Fruit fly (Drosophila melanogaster): ENCODE data around the gene CG12402.

Gene CG12402

dm6 chr3R:14088887-14089567 is 19.1 kb downstream of the CG12402 start, which contains the start of gene Npc2b (continued):
- no peak for TF ChIP-seq unc-4 (GFP tag; IDR thresholded peaks at IDR 0.05; ENCODE audit: partially characterized antibody)
- TF ChIP-seq Lhr (GFP tag; optimal IDR thresholded peaks at IDR 0.05) = peak; percentile 56
- TF ChIP-seq run (tag; optimal IDR thresholded peaks at IDR 0.05) = peak; percentile 4
- peak; percentile 95 for TF ChIP-seq CG15514 (GFP tag; optimal IDR thresholded peaks at IDR 0.05)
- TF ChIP-seq sima (GFP tag; optimal IDR thresholded peaks at IDR 0.05) = no peak
- no peak for TF ChIP-seq usp (GFP tag; optimal IDR thresholded peaks at IDR 0.05)
- TF ChIP-seq bsh (GFP tag; optimal IDR thresholded peaks at IDR 0.05) = peak; percentile 0 to 48
- no peak for TF ChIP-seq ind (GFP tag; optimal IDR thresholded peaks at IDR 0.05)
- no peak for TF ChIP-seq CG12219 (GFP tag; optimal IDR thresholded peaks at IDR 0.05)
- TF ChIP-seq CG34376 (GFP tag; optimal IDR thresholded peaks at IDR 0.05) = no peak
- TF ChIP-seq jumu (GFP tag; optimal IDR thresholded peaks at IDR 0.05) = no peak
- TF ChIP-seq ash1 (GFP tag; optimal IDR thresholded peaks at IDR 0.05) = peak; percentile 12
- TF ChIP-seq Awh (GFP tag; IDR thresholded peaks at IDR 0.05) = no peak
- no peak for TF ChIP-seq CkIIα-i1 (GFP tag; IDR thresholded peaks at IDR 0.05)
- no peak for TF ChIP-seq lov (optimal IDR thresholded peaks at IDR 0.05)
- TF ChIP-seq lov (GFP tag; IDR thresholded peaks at IDR 0.05) = 0 out of 3 replicates have a peak, but pooled peaks have one; percentile 3
- peak; percentile 42 for TF ChIP-seq Vsx1 (GFP tag; optimal IDR thresholded peaks at IDR 0.05)
- TF ChIP-seq CG16813 (GFP tag; IDR thresholded peaks at IDR 0.05; ENCODE audit: partially characterized antibody) = peak; percentile 72
- TF ChIP-seq maf-S (GFP tag; optimal IDR thresholded peaks at IDR 0.05) = peak; percentile 43
- peak; percentile 71 for TF ChIP-seq CG1602 (GFP tag; optimal IDR thresholded peaks at IDR 0.05)
- peak; percentile 40; the same call in 1 of the 2 replicates for TF ChIP-seq lmd (GFP tag; IDR thresholded peaks at IDR 0.05)
- TF ChIP-seq Neu2 (GFP tag; optimal IDR thresholded peaks at IDR 0.05; ENCODE audit: borderline replicate concordance) = no peak
- no peak for TF ChIP-seq cas (GFP tag; IDR thresholded peaks at IDR 0.05)
- no peak for TF ChIP-seq crc (GFP tag; optimal IDR thresholded peaks at IDR 0.05)
- TF ChIP-seq CG17829 (tag; optimal IDR thresholded peaks at IDR 0.05) = peak; percentile 21
- peak; percentile 17 for TF ChIP-seq CG3281 (GFP tag; optimal IDR thresholded peaks at IDR 0.05)
- no peak for TF ChIP-seq gsb (GFP tag; IDR thresholded peaks at IDR 0.05)
- TF ChIP-seq Stat92E (GFP tag; optimal IDR thresholded peaks at IDR 0.05) = peak in 1 of 3 experiments; percentile 3
- TF ChIP-seq CG14965 (GFP tag; optimal IDR thresholded peaks at IDR 0.05; ENCODE audit: borderline replicate concordance) = no peak
- TF ChIP-seq CG18476 (GFP tag; optimal IDR thresholded peaks at IDR 0.05) = no peak
- no peak for TF ChIP-seq mld (GFP tag; IDR thresholded peaks at IDR 0.05; ENCODE audit: partially characterized antibody)
- TF ChIP-seq hth (optimal IDR thresholded peaks at IDR 0.05) = no peak
- no peak for TF ChIP-seq CG34224 (GFP tag; IDR thresholded peaks at IDR 0.05; ENCODE audit: partially characterized antibody)
- TF ChIP-seq vvl (GFP tag; IDR thresholded peaks at IDR 0.05) = peak; percentile 43; the same call in 1 of the 2 replicates
- no peak; the same call in 2 of the 3 replicates for TF ChIP-seq B-H1 (GFP tag; IDR thresholded peaks at IDR 0.05)
- peak; percentile 55 for TF ChIP-seq Fer3 (tag; optimal IDR thresholded peaks at IDR 0.05)
- TF ChIP-seq CG4404 (GFP tag; IDR thresholded peaks at IDR 0.05) = no peak
- TF ChIP-seq CG2120 (GFP tag; optimal IDR thresholded peaks at IDR 0.05) = peak; percentile 74
- TF ChIP-seq fd64A (GFP tag; optimal IDR thresholded peaks at IDR 0.05) = no peak
- no peak for TF ChIP-seq bowl (GFP tag; IDR thresholded peaks at IDR 0.05)
- TF ChIP-seq Mad (GFP tag; optimal IDR thresholded peaks at IDR 0.05) = peak; percentile 57
- peak; percentile 54 to 86 for TF ChIP-seq Pdp1 (GFP tag; optimal IDR thresholded peaks at IDR 0.05)
- peak; percentile 81 for TF ChIP-seq CG11456 (GFP tag; IDR thresholded peaks at IDR 0.05)
- peak; percentile 17 for TF ChIP-seq HHEX (GFP tag; optimal IDR thresholded peaks at IDR 0.05)
- TF ChIP-seq CG11723 (GFP tag; optimal IDR thresholded peaks at IDR 0.05) = no peak
- peak; percentile 41 for TF ChIP-seq CG3407 (GFP tag; optimal IDR thresholded peaks at IDR 0.05)
- peak; percentile 3 for TF ChIP-seq eyg (GFP tag; optimal IDR thresholded peaks at IDR 0.05)
- TF ChIP-seq HmgD (GFP tag; optimal IDR thresholded peaks at IDR 0.05) = peak; percentile 6
- peak; percentile 39 for TF ChIP-seq CG17802 (tag; optimal IDR thresholded peaks at IDR 0.05)
